Fruit fly (Drosophila melanogaster): ENCODE data around the gene CG6766.
A peak's percentile ranks its signal among the peaks of the same experiment; 100 is the strongest.

CG6766 gene

DNA sequence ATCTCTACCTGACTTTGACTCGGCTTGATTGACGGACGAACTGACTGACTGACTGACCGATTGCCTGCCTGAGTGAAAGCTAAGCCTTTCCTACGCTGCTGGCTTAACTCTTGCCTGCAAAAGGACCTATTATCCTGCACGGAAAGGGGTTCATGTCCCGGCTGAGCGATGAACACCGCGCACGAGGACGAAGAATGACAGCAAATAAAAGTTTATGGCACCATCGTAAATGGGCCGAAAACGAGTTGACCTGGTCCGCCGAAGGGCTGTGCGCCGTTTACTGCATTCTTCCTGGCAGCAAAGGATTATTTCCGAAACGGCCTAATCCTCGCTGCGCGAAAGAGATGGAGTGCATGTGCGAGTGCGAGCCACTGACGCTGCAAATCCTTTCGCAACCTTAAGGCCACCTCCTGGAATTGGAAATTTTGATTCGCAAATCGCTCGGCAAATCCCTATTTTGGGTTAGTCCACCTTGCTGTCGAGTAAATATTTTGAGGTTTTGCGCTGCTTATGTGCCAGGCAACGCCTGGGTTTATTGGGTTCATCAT, 40.7 kb upstream of the CG6766 start:
- TF ChIP-seq Smox (GFP tag; optimal IDR thresholded peaks at IDR 0.05) (no peak), topi (GFP tag; optimal IDR thresholded peaks at IDR 0.05) (no peak), lz (GFP tag; optimal IDR thresholded peaks at IDR 0.05) (no peak), CG11294 (GFP tag; IDR thresholded peaks at IDR 0.05) (no peak), pdm3 (GFP tag; optimal IDR thresholded peaks at IDR 0.05) (no peak), CG11902 (GFP tag; optimal IDR thresholded peaks at IDR 0.05) (no peak), CG11762 (GFP tag; optimal IDR thresholded peaks at IDR 0.05; ENCODE audit: insufficient read depth) (no peak), CG7368 (GFP tag; optimal IDR thresholded peaks at IDR 0.05) (no peak)

- no peak for TF ChIP-seq cyc (GFP tag; optimal IDR thresholded peaks at IDR 0.05)
- no peak for TF ChIP-seq Lpt (GFP tag; optimal IDR thresholded peaks at IDR 0.05)
- no peak for TF ChIP-seq Hr39 (GFP tag; optimal IDR thresholded peaks at IDR 0.05)
- no peak for TF ChIP-seq CG6163 (GFP tag; IDR thresholded peaks at IDR 0.05)
- TF ChIP-seq Gug (GFP tag; IDR thresholded peaks at IDR 0.05): no peak
- TF ChIP-seq Hr38 (GFP tag; optimal IDR thresholded peaks at IDR 0.05): no peak
- TF ChIP-seq eg (GFP tag; IDR thresholded peaks at IDR 0.05): no peak
- TF ChIP-seq Eip75B (GFP tag; optimal IDR thresholded peaks at IDR 0.05): no peak
- TF ChIP-seq CG10631 (GFP tag; optimal IDR thresholded peaks at IDR 0.05): no peak
- TF ChIP-seq fkh (GFP tag; optimal IDR thresholded peaks at IDR 0.05): no peak
- TF ChIP-seq ss (GFP tag; optimal IDR thresholded peaks at IDR 0.05): no peak
- TF ChIP-seq CG11902 (GFP tag; optimal IDR thresholded peaks at IDR 0.05): no peak
Observed at dm6 chr2L:12079827-12080381, 39.4 kb upstream of the CG6766 start.

dm6 chr2L:12078695-12079094, 38.2 kb upstream of the CG6766 start:
- TF ChIP-seq ss (GFP tag; optimal IDR thresholded peaks at IDR 0.05): no peak
- TF ChIP-seq svp (GFP tag): peak; percentile 61

DNA sequence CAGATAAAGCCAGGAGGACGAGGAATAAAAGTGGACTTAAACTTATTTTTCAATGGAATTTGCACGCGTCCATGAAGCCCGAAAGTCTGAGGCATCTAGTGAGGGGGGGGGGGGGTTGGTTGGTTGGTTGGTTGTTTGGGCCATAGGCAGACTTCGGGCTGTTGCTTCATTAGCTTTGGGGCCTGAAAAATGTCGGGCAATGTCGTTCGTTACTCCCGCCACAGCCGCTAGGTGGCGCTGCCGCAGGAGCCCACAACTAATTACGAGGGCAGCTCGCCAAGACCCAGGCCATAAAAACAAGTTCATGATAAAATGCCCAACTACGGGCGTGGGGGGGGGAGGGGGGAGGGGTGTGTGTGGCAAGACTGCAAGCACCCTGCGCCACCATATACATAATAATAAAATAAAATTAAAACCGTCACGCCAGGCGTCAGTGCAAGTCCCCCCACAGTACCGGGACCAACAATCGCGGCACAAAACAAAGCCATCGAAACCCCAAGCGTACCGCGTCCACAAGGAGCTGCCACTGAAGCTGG, 37.7 kb upstream of the CG6766 start:
- TF ChIP-seq ss (GFP tag; optimal IDR thresholded peaks at IDR 0.05) (peak; percentile 1 to 30), CG6854 (GFP tag; optimal IDR thresholded peaks at IDR 0.05) (no peak)

dm6 chr2L:12075850-12076249, 35.4 kb upstream of the CG6766 start, which contains the start of gene CG14947:
Gene CG14947, plus strand, starts transcription at chr2L:12076100.
- TF ChIP-seq lz (GFP tag; optimal IDR thresholded peaks at IDR 0.05): peak; percentile 5
- TF ChIP-seq CG8632 (GFP tag; optimal IDR thresholded peaks at IDR 0.05): peak; percentile 20
- TF ChIP-seq achi (GFP tag; optimal IDR thresholded peaks at IDR 0.05): peak; percentile 15
- TF ChIP-seq net (GFP tag; optimal IDR thresholded peaks at IDR 0.05): peak; percentile 10
- peak; percentile 15 for TF ChIP-seq Smox (GFP tag; optimal IDR thresholded peaks at IDR 0.05)
- TF ChIP-seq topi (GFP tag; optimal IDR thresholded peaks at IDR 0.05): peak; percentile 0
- peak; percentile 37 for TF ChIP-seq CG32006 (GFP tag; optimal IDR thresholded peaks at IDR 0.05)
- peak; percentile 16 for TF ChIP-seq CG31627 (GFP tag; optimal IDR thresholded peaks at IDR 0.05)
- TF ChIP-seq Hr39 (GFP tag; optimal IDR thresholded peaks at IDR 0.05): peak; percentile 22
- TF ChIP-seq CG15336 (GFP tag; IDR thresholded peaks at IDR 0.05): peak; percentile 51
- TF ChIP-seq pdm3 (GFP tag; optimal IDR thresholded peaks at IDR 0.05): peak; percentile 41
- TF ChIP-seq Eip75B (GFP tag; optimal IDR thresholded peaks at IDR 0.05): peak; percentile 34
- TF ChIP-seq CG10631 (GFP tag; optimal IDR thresholded peaks at IDR 0.05): no peak
- peak; percentile 2 for TF ChIP-seq CG3919 (GFP tag; optimal IDR thresholded peaks at IDR 0.05)
- TF ChIP-seq CG6276 (GFP tag; optimal IDR thresholded peaks at IDR 0.05): no peak
- peak; percentile 4 for TF ChIP-seq CG34406 (GFP tag; optimal IDR thresholded peaks at IDR 0.05)
- no peak for TF ChIP-seq CG16779 (tag; optimal IDR thresholded peaks at IDR 0.05)
- peak; percentile 10 for TF ChIP-seq CG6792 (GFP tag; optimal IDR thresholded peaks at IDR 0.05)
- TF ChIP-seq Sox102F (GFP tag; optimal IDR thresholded peaks at IDR 0.05): peak; percentile 20
- TF ChIP-seq esn (GFP tag; optimal IDR thresholded peaks at IDR 0.05): peak; percentile 26
- peak; percentile 75 for TF ChIP-seq Eip78C (GFP tag)
- TF ChIP-seq Gug (GFP tag; IDR thresholded peaks at IDR 0.05): no peak
- TF ChIP-seq ss (GFP tag; optimal IDR thresholded peaks at IDR 0.05): peak; percentile 21 to 39
- no peak for TF ChIP-seq Ets21C (GFP tag; optimal IDR thresholded peaks at IDR 0.05)
- peak; percentile 36 for TF ChIP-seq OdsH (GFP tag; optimal IDR thresholded peaks at IDR 0.05)
- TF ChIP-seq CG9139 (GFP tag; optimal IDR thresholded peaks at IDR 0.05): peak; percentile 20
- TF ChIP-seq dsx (GFP tag; optimal IDR thresholded peaks at IDR 0.05; ENCODE audit: poor library complexity, severe bottlenecking): no peak
- 0 out of 3 replicates have a peak, but pooled peaks have one; percentile 37 for TF ChIP-seq CG8119 (GFP tag; IDR thresholded peaks at IDR 0.05)
- no peak for TF ChIP-seq CG1621 (tag; optimal IDR thresholded peaks at IDR 0.05)
- no peak for TF ChIP-seq CG11294 (GFP tag; IDR thresholded peaks at IDR 0.05)
- TF ChIP-seq Hr4 (GFP tag; optimal IDR thresholded peaks at IDR 0.05): peak; percentile 47
- no peak; the same call in 2 of the 3 replicates for TF ChIP-seq CG6163 (GFP tag; IDR thresholded peaks at IDR 0.05)
